Fruit fly (Drosophila melanogaster) whole organism, embryonic: ENCODE measurements around the gene Fum1.

Experiments used
- Antp ChIP-seq: fragments of 200-800 bp; sonication (Bioruptor generic); optimal IDR thresholded peaks from 3 replicates; lab custom pipeline; 2016; ENCODE audit warnings: missing biosample characterization, missing genetic modification characterization
- Asciz ChIP-seq: fragments of 200-800 bp; sonication (Bioruptor generic); optimal IDR thresholded peaks from 2 replicates; lab custom pipeline; 2017; ENCODE audit warnings: missing biosample characterization, mild to moderate bottlenecking, missing genetic modification characterization, missing genetic modification reagents
- CG10209 ChIP-seq: fragments of 200-800 bp; sonication (Bioruptor generic); optimal IDR thresholded peaks from 3 replicates; lab custom pipeline; 2017; ENCODE audit warnings: missing biosample characterization, mild to moderate bottlenecking, missing genetic modification characterization, missing genetic modification reagents
- CG1024 ChIP-seq: fragments of 200-800 bp; sonication (Bioruptor generic); IDR thresholded peaks from 2 replicates; pipeline ENCODE4 v1.3.6; 2022; ENCODE audit warnings: missing biosample characterization, missing genetic modification characterization
- CG12071 ChIP-seq: fragments of 200-800 bp; sonication (Bioruptor generic); optimal IDR thresholded peaks from 3 replicates; lab custom pipeline; 2018; ENCODE audit warnings: missing biosample characterization, mild to moderate bottlenecking, missing genetic modification characterization
- CG12155 ChIP-seq: fragments of 200-800 bp; sonication (Bioruptor generic); optimal IDR thresholded peaks from 3 replicates; lab custom pipeline; 2016; ENCODE audit warnings: missing biosample characterization, missing genetic modification characterization
- CG12769 ChIP-seq: fragments of 200-800 bp; sonication (Bioruptor generic); optimal IDR thresholded peaks from 2 replicates; lab custom pipeline; 2019; ENCODE audit warnings: missing biosample characterization, mild to moderate bottlenecking, missing genetic modification characterization, moderate library complexity
- CG13424 ChIP-seq: fragments of 200-800 bp; sonication (Bioruptor generic); optimal IDR thresholded peaks from 2 replicates; lab custom pipeline; 2019; ENCODE audit warnings: missing biosample characterization, mild to moderate bottlenecking, missing genetic modification characterization, moderate library complexity
- CG15479 ChIP-seq: fragments of 200-800 bp; sonication (Bioruptor generic); optimal IDR thresholded peaks from 3 replicates; lab custom pipeline; 2019; ENCODE audit warnings: missing biosample characterization, mild to moderate bottlenecking, missing genetic modification characterization, moderate library complexity
- CG1602 ChIP-seq: fragments of 200-800 bp; sonication (Bioruptor generic); optimal IDR thresholded peaks from 3 replicates; lab custom pipeline; 2016; ENCODE audit warnings: missing biosample characterization, missing genetic modification characterization
- CG2875 ChIP-seq: fragments of 200-800 bp; sonication (Bioruptor generic); optimal IDR thresholded peaks from 2 replicates; lab custom pipeline; 2017; ENCODE audit warnings: missing biosample characterization, mild to moderate bottlenecking, missing genetic modification characterization, missing genetic modification reagents
- CG30020 ChIP-seq: fragments of 200-800 bp; optimal IDR thresholded peaks from 2 replicates; lab custom pipeline; 2019; ENCODE audit warnings: missing biosample characterization, mild to moderate bottlenecking, missing genetic modification characterization, moderate library complexity
- CG32532 ChIP-seq: fragments of 200-800 bp; sonication (Bioruptor generic); IDR thresholded peaks from 2 replicates; pipeline ENCODE4 v1.3.6; 2022; ENCODE audit warnings: missing biosample characterization, missing genetic modification characterization
- CG32772 ChIP-seq: fragments of 200-800 bp; sonication (Bioruptor generic); IDR thresholded peaks from 2 replicates; pipeline ENCODE4 v1.3.6; 2022; ENCODE audit warnings: missing biosample characterization, missing genetic modification characterization
- CG34224 ChIP-seq: fragments of 200-800 bp; sonication (Bioruptor generic); IDR thresholded peaks from 3 replicates; pipeline ENCODE4 v1.3.6; 2022; ENCODE audit warnings: missing biosample characterization, missing genetic modification characterization; ENCODE audit not compliant: partially characterized antibody
- CG5245 ChIP-seq: fragments of 200-800 bp; sonication (Bioruptor generic); optimal IDR thresholded peaks from 3 replicates; lab custom pipeline; 2016; ENCODE audit warnings: missing biosample characterization, missing genetic modification characterization
- CG6813 ChIP-seq: fragments of 200-800 bp; sonication (Bioruptor generic); optimal IDR thresholded peaks from 2 replicates; lab custom pipeline; 2017; ENCODE audit warnings: missing biosample characterization, missing genetic modification characterization, mild to moderate bottlenecking, moderate library complexity, missing genetic modification reagents
- CG7839 ChIP-seq: fragments of 200-800 bp; sonication (Bioruptor generic); optimal IDR thresholded peaks from 3 replicates; lab custom pipeline; 2018; ENCODE audit warnings: missing biosample characterization, mild to moderate bottlenecking, missing genetic modification characterization, moderate library complexity
- CG9932 ChIP-seq: fragments of 200-800 bp; sonication (Bioruptor generic); IDR thresholded peaks from 2 replicates; pipeline ENCODE4 v1.3.6; 2022; ENCODE audit warnings: missing biosample characterization, missing genetic modification characterization
- Ets97D ChIP-seq: fragments of 200-800 bp; sonication (Bioruptor generic); optimal IDR thresholded peaks from 3 replicates; lab custom pipeline; 2016; ENCODE audit warnings: missing biosample characterization, missing genetic modification characterization
- H15 ChIP-seq: fragments of 200-800 bp; sonication (Bioruptor generic); IDR thresholded peaks from 3 replicates; pipeline ENCODE4 v1.3.6; 2022; ENCODE audit warnings: missing biosample characterization, missing genetic modification characterization
- HLH4C ChIP-seq: fragments of 200-800 bp; sonication (Bioruptor generic); IDR thresholded peaks from 3 replicates; pipeline ENCODE4 v1.3.6; 2022; ENCODE audit warnings: missing biosample characterization, missing genetic modification characterization; ENCODE audit not compliant: partially characterized antibody
- HLH54F ChIP-seq: fragments of 200-800 bp; sonication (Bioruptor generic); optimal IDR thresholded peaks from 3 replicates; lab custom pipeline; 2016; ENCODE audit warnings: missing biosample characterization, missing genetic modification characterization
- Hmr ChIP-seq: fragments of 200-800 bp; sonication (Bioruptor generic); optimal IDR thresholded peaks from 3 replicates; lab custom pipeline; 2017; ENCODE audit warnings: mild to moderate bottlenecking, missing biosample characterization, missing genetic modification reagents, missing genetic modification characterization
- Hr39 ChIP-seq: fragments of >200 bp; optimal IDR thresholded peaks from 2 replicates; lab custom pipeline; 2017
- Lim3 ChIP-seq: fragments of 200-800 bp; sonication (Bioruptor generic); IDR thresholded peaks from 2 replicates; pipeline ENCODE4 v1.3.6; 2022; ENCODE audit warnings: missing biosample characterization, missing genetic modification characterization
- NfI ChIP-seq: fragments of 200-800 bp; sonication (Bioruptor generic); optimal IDR thresholded peaks from 3 replicates; lab custom pipeline; 2018; ENCODE audit warnings: missing biosample characterization, mild to moderate bottlenecking, missing genetic modification characterization, moderate library complexity
- PHDP ChIP-seq: fragments of 200-800 bp; sonication (Bioruptor generic); optimal IDR thresholded peaks from 3 replicates; lab custom pipeline; 2018; ENCODE audit warnings: missing biosample characterization, mild to moderate bottlenecking, missing genetic modification characterization, moderate library complexity
- Six4 ChIP-seq: fragments of 200-800 bp; sonication (Bioruptor generic); optimal IDR thresholded peaks from 2 replicates; lab custom pipeline; 2016; ENCODE audit warnings: missing biosample characterization, missing genetic modification characterization
- Spps ChIP-seq: fragments of 200-800 bp; sonication (Bioruptor generic); optimal IDR thresholded peaks from 2 replicates; lab custom pipeline; 2018; ENCODE audit warnings: missing biosample characterization, mild to moderate bottlenecking, missing genetic modification characterization
- al ChIP-seq: fragments of 200-800 bp; sonication (Bioruptor generic); IDR thresholded peaks from 2 replicates; pipeline ENCODE4 v1.3.6; 2022; ENCODE audit warnings: missing biosample characterization, missing genetic modification characterization
- ap ChIP-seq: fragments of 200-800 bp; sonication (Bioruptor generic); IDR thresholded peaks from 2 replicates; pipeline ENCODE4 v1.3.6; 2022; ENCODE audit warnings: missing biosample characterization, missing genetic modification characterization
- ato ChIP-seq: fragments of 200-800 bp; sonication (Bioruptor generic); IDR thresholded peaks from 2 replicates; pipeline ENCODE4 v1.3.6; 2022; ENCODE audit warnings: missing biosample characterization, missing genetic modification characterization; ENCODE audit not compliant: partially characterized antibody
- bcd ChIP-seq: fragments of 200-800 bp; sonication (Bioruptor generic); optimal IDR thresholded peaks from 2 replicates; lab custom pipeline; 2017; ENCODE audit warnings: missing biosample characterization, mild to moderate bottlenecking, missing genetic modification characterization
- bowl ChIP-seq: fragments of 200-800 bp; sonication (Bioruptor generic); IDR thresholded peaks from 2 replicates; pipeline ENCODE4 v1.3.6; 2022; ENCODE audit warnings: missing biosample characterization, missing genetic modification characterization
- chm ChIP-seq: fragments of 200-800 bp; sonication (Bioruptor generic); IDR thresholded peaks from 2 replicates; pipeline ENCODE4 v1.3.6; 2022; ENCODE audit warnings: missing biosample characterization, missing genetic modification characterization
- dan ChIP-seq: fragments of 200-800 bp; sonication (Bioruptor generic); IDR thresholded peaks from 2 replicates; pipeline ENCODE4 v1.3.6; 2022; ENCODE audit warnings: missing biosample characterization, missing genetic modification characterization
- dysf ChIP-seq: fragments of 200-800 bp; sonication (Bioruptor generic); IDR thresholded peaks from 3 replicates; pipeline ENCODE4 v1.3.6; 2022; ENCODE audit warnings: missing biosample characterization, missing genetic modification characterization
- gce ChIP-seq: fragments of 200-800 bp; sonication (Bioruptor generic); IDR thresholded peaks from 3 replicates; pipeline ENCODE4 v1.3.6; 2022; ENCODE audit warnings: missing biosample characterization, missing genetic modification characterization
- grn ChIP-seq: fragments of 200-800 bp; sonication (Bioruptor generic); optimal IDR thresholded peaks from 3 replicates; lab custom pipeline; 2017; ENCODE audit warnings: missing biosample characterization, missing genetic modification characterization
- hth ChIP-seq: fragments of >200 bp; optimal IDR thresholded peaks from 2 replicates; lab custom pipeline; 2017; ENCODE audit warnings: inconsistent platforms
- jigr1 ChIP-seq: fragments of 200-800 bp; sonication (Bioruptor generic); IDR thresholded peaks from 3 replicates; pipeline ENCODE4 v1.3.6; 2022; ENCODE audit warnings: missing biosample characterization, missing genetic modification characterization
- nerfin-1 ChIP-seq: fragments of 200-800 bp; sonication (Bioruptor generic); optimal IDR thresholded peaks from 3 replicates; lab custom pipeline; 2019; ENCODE audit warnings: missing biosample characterization, mild to moderate bottlenecking, missing genetic modification characterization, moderate library complexity
- pb ChIP-seq: fragments of 200-800 bp; sonication (Bioruptor generic); optimal IDR thresholded peaks from 3 replicates; lab custom pipeline; 2016; ENCODE audit warnings: missing biosample characterization, missing genetic modification characterization
- pfk ChIP-seq: fragments of 200-800 bp; sonication (Bioruptor generic); optimal IDR thresholded peaks from 2 replicates; lab custom pipeline; 2018; ENCODE audit warnings: missing biosample characterization, mild to moderate bottlenecking, missing genetic modification characterization, moderate library complexity
- ranshi ChIP-seq: fragments of 200-800 bp; sonication (Bioruptor generic); IDR thresholded peaks from 2 replicates; pipeline ENCODE4 v1.3.6; 2022; ENCODE audit warnings: missing biosample characterization, missing genetic modification characterization
- sc ChIP-seq, 3 experiments: fragments of >200 bp in 2 of 3; fragments of 200-800 bp in 1 of 3; sonication (Bioruptor generic) in 1 of 3; optimal IDR thresholded peaks; 2 replicates in 2 of 3; 3 replicates in 1 of 3; lab custom pipeline; 2017; ENCODE audit warnings: mild to moderate bottlenecking in 1 of 3, missing biosample characterization in 1 of 3, missing genetic modification characterization in 1 of 3, missing genetic modification reagents in 1 of 3
- schlank ChIP-seq: fragments of 200-800 bp; sonication (Bioruptor generic); optimal IDR thresholded peaks from 2 replicates; lab custom pipeline; 2018; ENCODE audit warnings: missing biosample characterization, mild to moderate bottlenecking, missing genetic modification characterization
- sima ChIP-seq: fragments of 200-800 bp; sonication (Bioruptor generic); optimal IDR thresholded peaks from 2 replicates; lab custom pipeline; 2016; ENCODE audit warnings: missing biosample characterization, missing genetic modification characterization
- tap ChIP-seq: fragments of 200-800 bp; optimal IDR thresholded peaks from 3 replicates; lab custom pipeline; 2019; ENCODE audit warnings: missing biosample characterization, mild to moderate bottlenecking, missing genetic modification characterization, moderate library complexity
- yki ChIP-seq: fragments of >200 bp; optimal IDR thresholded peaks from 3 replicates; lab custom pipeline; 2018

The Fum1 gene

dm6 chrX:6642593-6643257, 35.5 kb upstream of the Fum1 start (continued):
- TF ChIP-seq Asciz (GFP tag; lab: Kevin White, UChicago) = peak; percentile 1
- TF ChIP-seq gce (GFP tag; lab: Robert Waterston, UW) = no peak
- no peak for TF ChIP-seq CG6813 (GFP tag; lab: Kevin White, UChicago)
- no peak for TF ChIP-seq ato (GFP tag; lab: Robert Waterston, UW)
- TF ChIP-seq CG30020 (tag; lab: Kevin White, UChicago) = no peak
- TF ChIP-seq chm (GFP tag; lab: Robert Waterston, UW) = no peak
- TF ChIP-seq pb (GFP tag; lab: Kevin White, UChicago) = no peak
- TF ChIP-seq bowl (GFP tag; lab: Robert Waterston, UW) = no peak
- no peak for TF ChIP-seq ranshi
- no peak for TF ChIP-seq CG2875
- no peak for TF ChIP-seq CG1602 (GFP tag; lab: Kevin White, UChicago)
- no peak for TF ChIP-seq CG5245 (GFP tag; lab: Kevin White, UChicago)
- no peak for TF ChIP-seq schlank (tag; lab: Kevin White, UChicago)
- TF ChIP-seq Hr39 (lab: Kevin White, UChicago) = no peak
- TF ChIP-seq CG12155 = no peak
- no peak for TF ChIP-seq Spps (tag; lab: Kevin White, UChicago)
- no peak for TF ChIP-seq bcd (GFP tag; lab: Kevin White, UChicago)
- no peak for TF ChIP-seq dan (GFP tag; lab: Robert Waterston, UW)
- TF ChIP-seq pfk (GFP tag; lab: Kevin White, UChicago) = no peak
- TF ChIP-seq CG15479 (GFP tag; lab: Kevin White, UChicago) = no peak
- peak; percentile 35 for TF ChIP-seq CG7839 (tag; lab: Kevin White, UChicago)
- no peak for TF ChIP-seq CG1024 (GFP tag; lab: Robert Waterston, UW)
- TF ChIP-seq CG12071 (GFP tag; lab: Kevin White, UChicago) = no peak
- no peak for TF ChIP-seq HLH4C (GFP tag; lab: Robert Waterston, UW)
- no peak for TF ChIP-seq CG10209 (GFP tag; lab: Kevin White, UChicago)
- no peak for TF ChIP-seq sc (optimal IDR thresholded peaks at IDR 0.05; lab: Kevin White, UChicago)
- peak; percentile 21 for TF ChIP-seq sc (GFP tag; optimal IDR thresholded peaks at IDR 0.05; lab: Kevin White, UChicago)
- no peak for TF ChIP-seq jigr1 (GFP tag; lab: Robert Waterston, UW)
- no peak for TF ChIP-seq Hmr
- no peak for TF ChIP-seq CG12769 (tag; lab: Kevin White, UChicago)
- TF ChIP-seq Ets97D (GFP tag; lab: Kevin White, UChicago) = no peak
- TF ChIP-seq al (GFP tag; lab: Robert Waterston, UW) = no peak
- TF ChIP-seq H15 = no peak
- TF ChIP-seq CG9932 (GFP tag; lab: Robert Waterston, UW) = no peak
- no peak for TF ChIP-seq CG34224 (GFP tag; lab: Robert Waterston, UW)
- TF ChIP-seq Antp (GFP tag; lab: Kevin White, UChicago) = no peak
- TF ChIP-seq CG32772 = no peak
- TF ChIP-seq sima = no peak
- TF ChIP-seq nerfin-1 (tag; lab: Kevin White, UChicago) = peak; percentile 3
- no peak for TF ChIP-seq HLH54F (GFP tag; lab: Kevin White, UChicago)
- no peak for TF ChIP-seq NfI
- TF ChIP-seq dysf (GFP tag; lab: Robert Waterston, UW) = 0 out of 3 replicates have a peak, but pooled peaks have one; percentile 10
- TF ChIP-seq ap (GFP tag; lab: Robert Waterston, UW) = peak; percentile 35; the same call in 1 of the 2 replicates
- TF ChIP-seq Lim3 = no peak
- no peak for TF ChIP-seq yki
- peak; percentile 22 for TF ChIP-seq CG13424 (tag; lab: Kevin White, UChicago)
- no peak for TF ChIP-seq Six4 (GFP tag; lab: Kevin White, UChicago)
- TF ChIP-seq CG32532 (GFP tag; lab: Robert Waterston, UW) = no peak
- TF ChIP-seq grn (GFP tag; lab: Kevin White, UChicago) = peak; percentile 40
- no peak for TF ChIP-seq tap (tag; lab: Kevin White, UChicago)
- TF ChIP-seq PHDP (tag; lab: Kevin White, UChicago) = peak; percentile 2
- no peak for TF ChIP-seq hth
